Worm (Caenorhabditis elegans) whole organism, late embryonic: ENCODE results near the gene pfas-1.

ENCODE experiments used
- C38D4.7 ChIP-seq: fragments of 200-800 bp; sonication (Bioruptor generic); optimal IDR thresholded peaks from 2 replicates; lab custom pipeline; 2018; ENCODE audit warnings: mild to moderate bottlenecking, missing genetic modification characterization, moderate library complexity, missing compliant biosample characterization
- ama-1 ChIP-seq: fragments of 150-350 bp; optimal IDR thresholded peaks from 2 replicates; lab custom pipeline; 2014
- ceh-19 ChIP-seq: fragments of 200-800 bp; sonication (Bioruptor generic); optimal IDR thresholded peaks from 2 replicates; lab custom pipeline; 2018; ENCODE audit warnings: mild to moderate bottlenecking, missing genetic modification characterization, missing compliant biosample characterization
- hlh-30 ChIP-seq: sonication (generic microtip); optimal IDR thresholded peaks from 2 replicates; lab custom pipeline; 2017; ENCODE audit warnings: antibody characterized with exemption, missing genetic modification characterization, missing compliant biosample characterization; ENCODE audit not compliant: insufficient read depth
- lin-11 ChIP-seq: fragments of 200-800 bp; sonication (Bioruptor generic); optimal IDR thresholded peaks from 2 replicates; lab custom pipeline; 2018; ENCODE audit warnings: mild to moderate bottlenecking, missing genetic modification characterization, missing compliant biosample characterization
- pat-9 ChIP-seq: fragments of 200-800 bp; sonication (Bioruptor generic); optimal IDR thresholded peaks from 2 replicates; lab custom pipeline; 2018; ENCODE audit warnings: mild to moderate bottlenecking, missing genetic modification characterization, moderate library complexity, missing compliant biosample characterization
- pha-4 ChIP-seq: fragments of 150-350 bp; optimal IDR thresholded peaks from 2 replicates; lab custom pipeline; 2018; ENCODE audit warnings: missing biosample characterization, missing genetic modification reagents, missing genetic modification characterization
- sox-4 ChIP-seq: sonication (generic microtip); optimal IDR thresholded peaks from 2 replicates; lab custom pipeline; 2017; ENCODE audit warnings: mild to moderate bottlenecking, missing genetic modification characterization, inconsistent platforms, missing compliant biosample characterization

- no peak for TF ChIP-seq hlh-30 (tag; lab: Kevin White, UChicago)
- TF ChIP-seq ceh-19 (GFP tag; lab: Kevin White, UChicago): no peak
- TF ChIP-seq pha-4 (tag; lab: Kevin White, UChicago): no peak
- no peak for TF ChIP-seq ama-1 (lab: Kevin White, UChicago)
- TF ChIP-seq pat-9 (tag; lab: Kevin White, UChicago): no peak
- TF ChIP-seq sox-4 (tag; lab: Kevin White, UChicago): no peak
- TF ChIP-seq lin-11: no peak
- no peak for TF ChIP-seq C38D4.7
These were observed 44.0 kb upstream of the pfas-1 start for ce11 chrIII:4687134-4687533.
